Worm (Caenorhabditis elegans) whole organism, early embryonic: ENCODE results near the gene cri-2.

Source experiments
- B0310.2 ChIP-seq: sonication (generic microtip); optimal IDR thresholded peaks from 2 replicates; lab custom pipeline; 2016; ENCODE audit warnings: mild to moderate bottlenecking, missing genetic modification characterization, missing compliant biosample characterization
- F13C5.2 ChIP-seq: sonication (generic microtip); optimal IDR thresholded peaks from 2 replicates; lab custom pipeline; 2017; ENCODE audit warnings: mild to moderate bottlenecking, missing genetic modification characterization, inconsistent platforms, missing compliant biosample characterization
- aly-1 ChIP-seq: sonication (generic microtip); optimal IDR thresholded peaks from 2 replicates; lab custom pipeline; 2016; ENCODE audit warnings: missing genetic modification characterization, missing compliant biosample characterization
- ama-1 ChIP-seq: fragments of 150-350 bp; optimal IDR thresholded peaks from 2 replicates; lab custom pipeline; 2014
- ceh-13 ChIP-seq: fragments of 200-800 bp; sonication (Bioruptor generic); optimal IDR thresholded peaks from 2 replicates; lab custom pipeline; 2018; ENCODE audit warnings: mild to moderate bottlenecking, missing genetic modification characterization, missing compliant biosample characterization
- ceh-36 ChIP-seq: sonication (generic microtip); optimal IDR thresholded peaks from 2 replicates; lab custom pipeline; 2016; ENCODE audit warnings: missing genetic modification characterization, inconsistent platforms, missing compliant biosample characterization
- ets-7 ChIP-seq: sonication (generic microtip); optimal IDR thresholded peaks from 2 replicates; lab custom pipeline; 2016; ENCODE audit warnings: missing genotype, missing genetic modification characterization, missing compliant biosample characterization
- flt-1 ChIP-seq: fragments of 200-800 bp; sonication (Bioruptor generic); IDR thresholded peaks from 2 replicates; pipeline ENCODE4 v1.3.6; 2022; ENCODE audit warnings: missing genetic modification characterization, missing compliant biosample characterization
- hmbx-1 ChIP-seq: sonication (generic microtip); optimal IDR thresholded peaks from 2 replicates; lab custom pipeline; 2016; ENCODE audit warnings: mild to moderate bottlenecking, missing genetic modification characterization, missing compliant biosample characterization
- hmg-4 ChIP-seq: fragments of 200-800 bp; sonication (Bioruptor generic); optimal IDR thresholded peaks from 2 replicates; lab custom pipeline; 2018; ENCODE audit warnings: mild to moderate bottlenecking, missing genetic modification characterization, missing compliant biosample characterization
- hnd-1 ChIP-seq: sonication (generic microtip); optimal IDR thresholded peaks from 2 replicates; lab custom pipeline; 2016; ENCODE audit warnings: missing genetic modification characterization, missing compliant biosample characterization
- pes-1 ChIP-seq: fragments of 200-800 bp; sonication (Bioruptor generic); IDR thresholded peaks from 2 replicates; pipeline ENCODE4 v1.3.6; 2022; ENCODE audit warnings: missing genetic modification reagents, missing genetic modification characterization, missing compliant biosample characterization
- scrt-1 ChIP-seq: fragments of 200-800 bp; sonication (Bioruptor generic); IDR thresholded peaks from 2 replicates; pipeline ENCODE4 v1.3.6; 2022; ENCODE audit warnings: missing genetic modification characterization, missing compliant biosample characterization
- sea-1 ChIP-seq: fragments of 200-800 bp; sonication (Bioruptor generic); conservative IDR thresholded peaks from 2 replicates; pipeline ENCODE4 v1.3.6; 2022; ENCODE audit warnings: missing genetic modification characterization, missing compliant biosample characterization
- tbx-11 ChIP-seq: fragments of 200-800 bp; sonication (Bioruptor generic); IDR thresholded peaks from 2 replicates; pipeline ENCODE4 v1.3.6; 2022; ENCODE audit warnings: missing genetic modification characterization, missing compliant biosample characterization
- tbx-37 ChIP-seq: fragments of 200-800 bp; sonication (Bioruptor generic); conservative IDR thresholded peaks from 2 replicates; pipeline ENCODE4 v1.3.6; 2022; ENCODE audit warnings: missing genetic modification reagents, missing genetic modification characterization, missing compliant biosample characterization
- tra-4 ChIP-seq: sonication (generic microtip); optimal IDR thresholded peaks from 2 replicates; lab custom pipeline; 2017; ENCODE audit warnings: missing genetic modification characterization, missing compliant biosample characterization

cri-2 gene

DNA sequence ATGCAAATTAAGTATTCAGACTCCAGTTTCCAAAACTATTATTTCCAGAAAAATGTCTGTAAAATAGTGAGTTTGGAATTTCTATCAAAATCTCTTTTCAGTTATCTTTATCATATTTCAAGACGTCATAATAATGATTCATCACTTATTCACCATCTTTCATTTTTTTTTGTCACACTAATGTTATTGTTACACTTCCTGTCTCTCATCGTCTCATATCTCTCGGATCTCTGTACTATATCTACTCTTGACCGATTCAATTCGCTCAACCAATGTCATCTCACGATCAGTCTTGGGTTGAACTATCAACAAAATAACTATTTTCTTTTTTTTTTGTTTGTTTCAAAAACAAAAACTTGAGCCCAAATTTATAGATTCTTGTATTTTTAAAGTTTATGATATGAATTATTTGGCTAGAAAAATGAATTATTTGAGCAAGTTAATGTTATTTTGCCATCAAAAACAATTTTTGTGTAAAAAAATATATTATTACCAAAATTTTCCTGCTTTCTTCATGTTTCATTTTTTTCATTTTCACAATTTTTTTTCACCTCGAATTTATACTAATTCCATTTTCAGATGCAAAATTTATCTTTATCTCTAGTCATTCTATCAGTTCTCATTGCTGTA lies at the start of gene cri-2:
TSS of gene cri-2 (plus strand) at position 580 of the 630 bp plus-strand sequence.
- no peak for TF ChIP-seq flt-1 (GFP tag; lab: Robert Waterston, UW)
- no peak for TF ChIP-seq hmg-4
- no peak for TF ChIP-seq ceh-13 (GFP tag; lab: Kevin White, UChicago)
- no peak for TF ChIP-seq pes-1 (GFP tag; lab: Robert Waterston, UW)
- TF ChIP-seq B0310.2, result no peak
- TF ChIP-seq ets-7, result no peak
- no peak for TF ChIP-seq F13C5.2 (tag; lab: Kevin White, UChicago)
- no peak for TF ChIP-seq aly-1 (tag; lab: Kevin White, UChicago)
- TF ChIP-seq hnd-1 (tag; lab: Kevin White, UChicago), result no peak
- TF ChIP-seq ama-1 (lab: Kevin White, UChicago), result no peak
- no peak for TF ChIP-seq sea-1 (GFP tag; lab: Robert Waterston, UW)
- no peak for TF ChIP-seq ceh-36 (tag; lab: Kevin White, UChicago)
- TF ChIP-seq tbx-11, result no peak
- TF ChIP-seq scrt-1 (GFP tag; lab: Robert Waterston, UW), result no peak
- no peak for TF ChIP-seq hmbx-1 (tag; lab: Kevin White, UChicago)
- no peak for TF ChIP-seq tbx-37 (GFP tag; lab: Robert Waterston, UW)
- no peak for TF ChIP-seq tra-4 (tag; lab: Kevin White, UChicago)

DNA sequence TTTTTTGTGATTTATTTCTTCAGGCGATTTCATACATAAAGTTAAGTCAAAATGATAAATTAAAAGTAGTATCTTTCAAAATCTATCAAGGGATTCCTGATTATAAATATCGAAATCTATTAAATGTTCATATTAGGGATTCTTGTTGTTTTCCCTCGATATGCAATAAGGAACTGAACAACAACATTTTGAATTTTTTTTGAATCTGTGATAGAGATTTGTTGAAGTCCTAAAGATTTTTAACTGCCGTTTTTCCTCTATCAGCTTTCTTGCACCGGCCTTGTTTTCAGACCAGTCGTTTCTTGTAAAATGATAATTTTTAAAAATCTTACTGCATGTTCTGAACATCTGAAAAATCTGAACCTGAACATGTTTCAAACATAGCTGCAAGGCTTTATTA lies 45.9 kb upstream of the cri-2 start:
- TF ChIP-seq ceh-13 (GFP tag; lab: Kevin White, UChicago) (no peak), tra-4 (tag; lab: Kevin White, UChicago) (no peak), ceh-36 (tag; lab: Kevin White, UChicago) (no peak), flt-1 (GFP tag; lab: Robert Waterston, UW) (no peak), aly-1 (tag; lab: Kevin White, UChicago) (no peak), hnd-1 (tag; lab: Kevin White, UChicago) (no peak), ama-1 (lab: Kevin White, UChicago) (no peak), hmg-4 (no peak)

DNA sequence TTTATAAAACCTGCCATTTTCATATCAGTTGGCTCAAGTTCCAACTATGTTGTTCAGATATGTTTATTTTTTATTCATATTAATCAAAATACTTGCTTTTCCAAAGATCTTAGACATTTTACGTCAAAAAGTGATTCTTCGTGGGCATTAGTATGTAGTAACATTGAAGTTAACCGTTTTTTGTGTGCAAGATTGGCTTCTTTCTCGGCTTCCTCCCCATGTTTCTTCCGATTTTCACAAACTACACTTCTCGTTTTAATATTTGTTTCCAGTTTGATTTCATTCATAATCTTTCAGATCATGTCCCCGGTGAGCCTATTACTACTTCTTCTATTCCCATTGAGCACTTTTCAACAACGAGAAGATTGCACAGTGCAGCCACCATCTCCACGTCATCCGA lies 44.2 kb upstream of the cri-2 start, which contains the start of gene sul-2:
TSS of gene sul-2 (plus strand) at position 301 of the 400 bp plus-strand sequence.
- TF ChIP-seq sea-1 (GFP tag; lab: Robert Waterston, UW), result no peak
- TF ChIP-seq tbx-11, result no peak
- TF ChIP-seq hmg-4, result no peak
- no peak for TF ChIP-seq tra-4 (tag; lab: Kevin White, UChicago)
- TF ChIP-seq flt-1 (GFP tag; lab: Robert Waterston, UW), result no peak
- no peak for TF ChIP-seq aly-1 (tag; lab: Kevin White, UChicago)
- no peak for TF ChIP-seq scrt-1 (GFP tag; lab: Robert Waterston, UW)
- no peak for TF ChIP-seq ceh-36 (tag; lab: Kevin White, UChicago)
- no peak for TF ChIP-seq ets-7
- no peak for TF ChIP-seq pes-1 (GFP tag; lab: Robert Waterston, UW)
- TF ChIP-seq ama-1 (lab: Kevin White, UChicago), result no peak
- no peak for TF ChIP-seq F13C5.2 (tag; lab: Kevin White, UChicago)

DNA sequence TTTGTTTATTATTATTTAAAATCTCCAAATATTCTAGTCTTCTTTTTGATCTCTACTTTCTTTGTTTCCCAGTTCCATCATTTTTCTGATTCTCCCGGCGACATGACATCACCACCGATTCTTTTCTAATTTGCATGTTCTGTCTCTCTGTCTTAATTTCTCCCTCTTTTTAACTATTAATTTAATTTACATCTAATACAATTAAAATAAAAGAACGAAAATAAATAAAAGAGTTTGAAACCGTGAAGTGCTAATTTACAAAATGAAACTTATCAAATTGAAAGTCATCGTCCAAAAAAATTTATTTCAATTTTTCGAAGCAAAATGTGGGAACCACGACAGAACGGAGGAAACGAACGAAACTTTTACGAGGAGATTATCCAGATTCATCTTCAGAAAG lies 42.0 kb upstream of the cri-2 start, which contains the start of gene F20D6.6:
TSS of gene F20D6.6 (plus strand) at position 301 of the 400 bp plus-strand sequence.
- TF ChIP-seq ama-1 (lab: Kevin White, UChicago) (no peak), sea-1 (GFP tag; lab: Robert Waterston, UW) (no peak), hnd-1 (tag; lab: Kevin White, UChicago) (no peak)

DNA sequence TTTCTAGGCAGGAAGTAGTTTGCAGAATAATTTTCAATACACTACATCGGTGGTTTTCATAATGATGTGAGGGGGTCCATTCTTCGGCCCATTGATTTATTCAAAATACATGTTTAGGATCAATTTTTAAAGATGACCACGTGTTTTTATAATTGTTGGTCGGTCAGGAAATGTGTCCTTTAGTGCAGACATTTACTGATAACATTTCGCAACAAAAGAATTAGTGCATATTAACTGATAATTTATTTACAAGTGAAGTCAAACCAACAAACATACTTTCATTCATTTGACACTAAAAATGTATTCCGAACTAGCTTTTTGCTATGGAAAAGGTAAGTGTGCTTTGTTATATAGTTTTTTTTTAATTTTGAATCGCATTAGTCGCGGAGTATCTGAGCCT lies 39.9 kb upstream of the cri-2 start, which contains the start of gene F20D6.5:
TSS of gene F20D6.5 (plus strand) at position 259 of the 400 bp plus-strand sequence.
- no peak for TF ChIP-seq tra-4 (tag; lab: Kevin White, UChicago)
- no peak for TF ChIP-seq ama-1 (lab: Kevin White, UChicago)
- TF ChIP-seq F13C5.2 (tag; lab: Kevin White, UChicago), result no peak

DNA sequence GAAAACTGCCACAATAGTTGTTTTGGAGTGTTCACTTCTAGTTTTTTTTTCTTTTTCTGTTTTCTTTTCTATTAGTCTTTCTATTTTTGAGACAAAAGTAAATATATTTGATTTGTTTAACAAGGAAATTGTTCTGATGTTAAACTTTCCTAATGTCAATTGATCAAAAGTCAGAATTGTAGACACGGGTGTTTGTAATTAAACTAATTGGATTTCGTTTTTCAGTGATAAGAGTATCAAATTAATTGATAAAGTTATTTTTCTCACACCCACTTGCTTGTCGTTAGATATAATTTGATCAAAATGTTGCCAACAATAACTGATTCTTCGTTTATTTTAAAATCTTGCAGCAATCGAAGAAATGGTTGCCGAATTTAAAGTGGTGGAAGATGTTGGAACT lies 38.4 kb upstream of the cri-2 start:
- TF ChIP-seq ama-1 (lab: Kevin White, UChicago) (no peak), aly-1 (tag; lab: Kevin White, UChicago) (no peak), flt-1 (GFP tag; lab: Robert Waterston, UW) (no peak), B0310.2 (no peak), ets-7 (no peak), sea-1 (GFP tag; lab: Robert Waterston, UW) (no peak), F13C5.2 (tag; lab: Kevin White, UChicago) (no peak), tbx-37 (GFP tag; lab: Robert Waterston, UW) (no peak), tra-4 (tag; lab: Kevin White, UChicago) (no peak), scrt-1 (GFP tag; lab: Robert Waterston, UW) (no peak)

DNA sequence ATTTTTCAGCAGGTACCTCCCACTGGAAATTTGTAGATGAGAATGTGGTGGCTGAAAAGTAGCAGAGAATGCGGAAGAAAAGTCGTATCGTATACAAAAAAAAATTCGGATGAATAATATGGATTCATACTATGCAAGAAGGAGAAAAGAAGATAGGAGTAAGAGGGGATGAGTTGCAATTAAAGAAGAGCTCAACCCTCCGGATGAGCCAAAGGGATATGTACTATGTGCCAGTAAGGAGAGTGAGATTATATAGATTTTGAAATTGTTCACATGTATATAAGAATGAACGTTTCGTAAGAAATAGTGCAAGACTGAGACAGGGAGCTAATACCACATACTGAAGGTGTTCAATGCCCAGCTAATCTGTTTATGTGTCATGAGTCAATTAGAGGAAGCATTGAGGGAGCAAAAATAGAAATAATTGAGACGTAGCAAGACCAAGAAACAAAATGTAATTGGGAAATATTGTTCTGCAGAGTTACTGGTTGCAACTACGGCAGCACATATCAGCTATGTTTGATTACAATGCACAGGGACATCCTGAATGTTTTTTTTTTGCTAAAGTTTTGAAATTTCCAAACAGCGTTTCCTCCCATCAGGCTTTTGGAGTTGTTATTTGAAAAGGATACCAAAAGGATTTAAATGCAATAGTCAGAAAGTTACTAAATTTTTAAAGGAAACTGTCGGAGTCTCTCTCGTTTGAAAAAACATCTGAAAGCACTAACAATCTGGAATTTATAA lies 33.2 kb upstream of the cri-2 start, which contains the start of gene F20D6.8:
TSS of gene F20D6.8 (minus strand) at position 51 of the 744 bp plus-strand sequence.
- TF ChIP-seq scrt-1 (GFP tag; lab: Robert Waterston, UW) (no peak), tra-4 (tag; lab: Kevin White, UChicago) (no peak), F13C5.2 (tag; lab: Kevin White, UChicago) (no peak), pes-1 (GFP tag; lab: Robert Waterston, UW) (no peak), aly-1 (tag; lab: Kevin White, UChicago) (no peak), ceh-36 (tag; lab: Kevin White, UChicago) (no peak), sea-1 (GFP tag; lab: Robert Waterston, UW) (no peak), hnd-1 (tag; lab: Kevin White, UChicago) (no peak), B0310.2 (no peak), tbx-11 (no peak), hmbx-1 (tag; lab: Kevin White, UChicago) (no peak), tbx-37 (GFP tag; lab: Robert Waterston, UW) (no peak), flt-1 (GFP tag; lab: Robert Waterston, UW) (no peak), ets-7 (no peak), hmg-4 (no peak), ama-1 (lab: Kevin White, UChicago) (no peak), ceh-13 (GFP tag; lab: Kevin White, UChicago) (no peak)
